Worm (Caenorhabditis elegans): Measurements from ENCODE around the gene pkd-2.

ce11 chrIV:15206649-15207048 lies 28.1 kb downstream of the pkd-2 start:
- TF ChIP-seq W03F9.2 (tag; optimal IDR thresholded peaks at IDR 0.05): no peak
- no peak for TF ChIP-seq him-1 (tag; optimal IDR thresholded peaks at IDR 0.05)
- no peak for TF ChIP-seq dao-5 (tag; optimal IDR thresholded peaks at IDR 0.05)

All from whole organism, L4/young adult.